Worm (Caenorhabditis elegans) whole organism, L1 larva: ENCODE data around the gene srg-27.

ENCODE experiments used
- C34B4.2 ChIP-seq: sonication (generic microtip); optimal IDR thresholded peaks from 2 replicates; lab custom pipeline; 2017; ENCODE audit warnings: mild to moderate bottlenecking, missing genetic modification characterization, missing compliant biosample characterization
- F16B12.6 ChIP-seq: fragments of 150-350 bp; optimal IDR thresholded peaks from 2 replicates; lab custom pipeline; 2014; ENCODE audit warnings: missing biosample characterization, missing genetic modification characterization
- alr-1 ChIP-seq: fragments of 200-800 bp; sonication (Bioruptor generic); optimal IDR thresholded peaks from 2 replicates; lab custom pipeline; 2018; ENCODE audit warnings: borderline replicate concordance, mild to moderate bottlenecking, missing genetic modification characterization, missing compliant biosample characterization
- ceh-8 ChIP-seq: fragments of 200-800 bp; sonication (Bioruptor generic); optimal IDR thresholded peaks from 2 replicates; lab custom pipeline; 2018; ENCODE audit warnings: mild to moderate bottlenecking, missing genetic modification characterization, moderate library complexity, missing compliant biosample characterization
- ceh-88 ChIP-seq: fragments of 200-800 bp; sonication (Bioruptor generic); IDR thresholded peaks from 2 replicates; pipeline ENCODE4 v1.3.6; 2022; ENCODE audit warnings: missing genetic modification characterization, missing compliant biosample characterization
- dsc-1 ChIP-seq: sonication (generic microtip); optimal IDR thresholded peaks from 2 replicates; lab custom pipeline; 2016; ENCODE audit warnings: mild to moderate bottlenecking, missing genetic modification characterization, missing compliant biosample characterization
- efl-3 ChIP-seq: fragments of 200-800 bp; sonication (Bioruptor generic); optimal IDR thresholded peaks from 2 replicates; lab custom pipeline; 2018; ENCODE audit warnings: mild to moderate bottlenecking, missing genetic modification characterization, missing compliant biosample characterization
- egl-13 ChIP-seq: sonication (generic microtip); optimal IDR thresholded peaks from 2 replicates; lab custom pipeline; 2016; ENCODE audit warnings: missing genotype, missing genetic modification reagents, missing genetic modification characterization, missing compliant biosample characterization
- elt-2 ChIP-seq: sonication (generic microtip); optimal IDR thresholded peaks from 2 replicates; lab custom pipeline; 2016; ENCODE audit warnings: missing genetic modification characterization, mild to moderate bottlenecking, inconsistent platforms, missing compliant biosample characterization, missing genetic modification reagents
- fkh-10 ChIP-seq: sonication (generic microtip); optimal IDR thresholded peaks from 2 replicates; lab custom pipeline; 2017; ENCODE audit warnings: missing biosample characterization, missing genetic modification reagents, missing genetic modification characterization
- fos-1 ChIP-seq: fragments of 150-350 bp; optimal IDR thresholded peaks from 2 replicates; lab custom pipeline; 2014; ENCODE audit warnings: missing biosample characterization, missing genetic modification characterization
- grh-1 ChIP-seq: fragments of 200-800 bp; sonication (Bioruptor generic); IDR thresholded peaks from 2 replicates; pipeline ENCODE4 v1.3.6; 2022; ENCODE audit warnings: missing genetic modification reagents, missing genetic modification characterization, missing compliant biosample characterization
- hpl-2 ChIP-seq: fragments of 150-350 bp; optimal IDR thresholded peaks from 2 replicates; lab custom pipeline; 2014; ENCODE audit warnings: missing biosample characterization, missing genetic modification reagents, missing genetic modification characterization
- lin-15B ChIP-seq: fragments of 150-350 bp; sonication (generic microtip); optimal IDR thresholded peaks from 3 replicates; lab custom pipeline; 2014; ENCODE audit warnings: missing biosample characterization, missing genetic modification characterization
- lir-3 ChIP-seq: sonication (generic microtip); optimal IDR thresholded peaks from 2 replicates; lab custom pipeline; 2016; ENCODE audit warnings: mild to moderate bottlenecking, missing genetic modification characterization, moderate library complexity, missing compliant biosample characterization; ENCODE audit not compliant: poor library complexity
- lsy-2 ChIP-seq, 2 experiments: fragments of 150-350 bp; optimal IDR thresholded peaks; 2 replicates each; lab custom pipeline; 2014; ENCODE audit warnings: missing biosample characterization in 2 of 2, missing genetic modification characterization in 2 of 2
- mab-9 ChIP-seq: fragments of 200-800 bp; sonication (Bioruptor generic); IDR thresholded peaks from 2 replicates; pipeline ENCODE4 v1.3.6; 2022; ENCODE audit warnings: missing genetic modification reagents, missing genetic modification characterization, missing compliant biosample characterization
- mdl-1 ChIP-seq, 2 experiments: fragments of 150-350 bp; optimal IDR thresholded peaks; 2 replicates each; lab custom pipeline; 2014 to 2017; ENCODE audit warnings: missing biosample characterization in 2 of 2, missing genetic modification characterization in 2 of 2, inconsistent platforms in 1 of 2
- mep-1 ChIP-seq: fragments of 150-350 bp; optimal IDR thresholded peaks from 2 replicates; lab custom pipeline; 2014; ENCODE audit warnings: missing biosample characterization, missing genetic modification characterization
- nhr-11 ChIP-seq: fragments of 150-350 bp; optimal IDR thresholded peaks from 2 replicates; lab custom pipeline; 2014; ENCODE audit warnings: missing biosample characterization, missing genetic modification characterization
- nhr-19 ChIP-seq: fragments of 200-800 bp; sonication (Bioruptor generic); conservative IDR thresholded peaks from 2 replicates; pipeline ENCODE4 v1.3.6; 2022; ENCODE audit warnings: missing genetic modification characterization, missing compliant biosample characterization
- nhr-237 ChIP-seq: fragments of 150-350 bp; optimal IDR thresholded peaks from 2 replicates; lab custom pipeline; 2014; ENCODE audit warnings: missing biosample characterization, missing genetic modification characterization
- nhr-28 ChIP-seq: fragments of 150-350 bp; optimal IDR thresholded peaks from 2 replicates; lab custom pipeline; 2014; ENCODE audit warnings: missing biosample characterization, missing genetic modification characterization
- nhr-76 ChIP-seq: sonication (generic microtip); optimal IDR thresholded peaks from 2 replicates; lab custom pipeline; 2017; ENCODE audit warnings: missing biosample characterization, missing genetic modification characterization
- nhr-77 ChIP-seq: fragments of 150-350 bp; optimal IDR thresholded peaks from 2 replicates; lab custom pipeline; 2014; ENCODE audit warnings: missing biosample characterization, missing genetic modification characterization
- nhr-84 ChIP-seq: sonication (generic microtip); optimal IDR thresholded peaks from 2 replicates; lab custom pipeline; 2017; ENCODE audit warnings: missing biosample characterization, missing genetic modification characterization
- nhr-85 ChIP-seq: sonication (generic microtip); peaks from one replicate; lab custom pipeline; 2016; ENCODE audit warnings: missing genetic modification characterization, inconsistent platforms, missing compliant biosample characterization
- nhr-90 ChIP-seq: sonication (generic microtip); optimal IDR thresholded peaks from 2 replicates; lab custom pipeline; 2016; ENCODE audit warnings: mild to moderate bottlenecking, missing genetic modification characterization, missing compliant biosample characterization; ENCODE audit not compliant: poor library complexity
- pax-3 ChIP-seq: fragments of 200-800 bp; sonication (Bioruptor generic); optimal IDR thresholded peaks from 2 replicates; lab custom pipeline; 2018; ENCODE audit warnings: mild to moderate bottlenecking, missing genetic modification characterization, moderate library complexity, missing compliant biosample characterization
- sox-4 ChIP-seq: sonication (generic microtip); optimal IDR thresholded peaks from 2 replicates; lab custom pipeline; 2016; ENCODE audit warnings: missing genetic modification characterization, missing compliant biosample characterization
- swsn-7 ChIP-seq: sonication (generic microtip); optimal IDR thresholded peaks from 2 replicates; lab custom pipeline; 2016; ENCODE audit warnings: missing genetic modification characterization, missing compliant biosample characterization
- unc-130 ChIP-seq: fragments of 150-350 bp; optimal IDR thresholded peaks from 2 replicates; lab custom pipeline; 2017; ENCODE audit warnings: missing biosample characterization, missing genetic modification characterization, inconsistent platforms
- unc-30 ChIP-seq: sonication (generic microtip); optimal IDR thresholded peaks from 2 replicates; lab custom pipeline; 2017; ENCODE audit warnings: missing biosample characterization, missing genetic modification characterization
- xbp-1 ChIP-seq: sonication (generic microtip); optimal IDR thresholded peaks from 2 replicates; lab custom pipeline; 2016; ENCODE audit warnings: missing genetic modification characterization, missing compliant biosample characterization
- ztf-11 ChIP-seq, 2 experiments: sonication (generic microtip); optimal IDR thresholded peaks; 2 replicates each; lab custom pipeline; 2016 to 2017; ENCODE audit warnings: missing genetic modification characterization in 2 of 2, missing biosample characterization in 1 of 2, missing compliant biosample characterization in 1 of 2

Gene srg-27

ce11 chrV:5311635-5312034 lies 28.0 kb upstream of the srg-27 start, which contains the start of gene C10G8.4:
TSS of gene C10G8.4 (plus strand) at chrV:5311935.
- TF ChIP-seq C34B4.2 (tag; lab: Kevin White, UChicago) (no peak), mep-1 (tag; lab: Kevin White, UChicago) (no peak), fos-1 (no peak), lin-15B (tag; lab: Kevin White, UChicago) (no peak), sox-4 (tag; lab: Kevin White, UChicago) (no peak), F16B12.6 (tag; lab: Kevin White, UChicago) (no peak), xbp-1 (tag; lab: Kevin White, UChicago) (no peak), nhr-28 (no peak), nhr-77 (tag; lab: Kevin White, UChicago) (no peak), nhr-19 (GFP tag; lab: Robert Waterston, UW) (no peak), lir-3 (tag; lab: Kevin White, UChicago) (no peak), ceh-88 (no peak), unc-30 (no peak), unc-130 (no peak), grh-1 (no peak), swsn-7 (tag; lab: Kevin White, UChicago) (no peak), egl-13 (tag; lab: Kevin White, UChicago) (no peak), mab-9 (GFP tag; lab: Robert Waterston, UW) (no peak), nhr-237 (tag; lab: Kevin White, UChicago) (no peak)

- TF ChIP-seq mab-9 (GFP tag; lab: Robert Waterston, UW) = no peak
These were observed 27.1 kb upstream of the srg-27 start, which contains the start of gene C10G8.3 for ce11 chrV:5312453-5312852. TSS of gene C10G8.3 (plus strand) at chrV:5312753.

- TF ChIP-seq sox-4 (tag; lab: Kevin White, UChicago) (no peak), efl-3 (no peak), pax-3 (tag; lab: Kevin White, UChicago) (no peak), xbp-1 (tag; lab: Kevin White, UChicago) (no peak)
These were observed 25.5 kb upstream of the srg-27 start, which contains the start of gene C10G8.2 for ce11 chrV:5314104-5314503. TSS of gene C10G8.2 (plus strand) at chrV:5314404.

- TF ChIP-seq dsc-1 (tag; lab: Kevin White, UChicago) (no peak), fkh-10 (GFP tag; lab: Kevin White, UChicago) (no peak), ceh-8 (GFP tag; lab: Kevin White, UChicago) (no peak), mdl-1 (tag; optimal IDR thresholded peaks at IDR 0.05; lab: Kevin White, UChicago) (no peak), elt-2 (no peak), nhr-84 (tag; lab: Kevin White, UChicago) (no peak), unc-30 (no peak), nhr-11 (tag; lab: Kevin White, UChicago) (no peak), alr-1 (tag; lab: Kevin White, UChicago) (no peak), ztf-11 (tag; optimal IDR thresholded peaks at IDR 0.05; lab: Kevin White, UChicago) (no peak), unc-130 (no peak), nhr-77 (tag; lab: Kevin White, UChicago) (no peak)
These were observed 21.2 kb upstream of the srg-27 start for ce11 chrV:5318349-5318748.

- no peak for TF ChIP-seq nhr-76 (tag; lab: Kevin White, UChicago)
- peak; percentile 6 for TF ChIP-seq nhr-85 (tag; lab: Kevin White, UChicago)
These were observed 20.1 kb upstream of the srg-27 start, which contains the start of gene ceh-34 for ce11 chrV:5319477-5319876. TSS of gene ceh-34 (minus strand) at chrV:5319577.

- TF ChIP-seq lir-3 (tag; lab: Kevin White, UChicago) (no peak), lin-15B (tag; lab: Kevin White, UChicago) (no peak), elt-2 (no peak), hpl-2 (GFP tag; lab: Kevin White, UChicago) (no peak), nhr-90 (no peak), lsy-2 (tag; optimal IDR thresholded peaks at IDR 0.05; lab: Kevin White, UChicago) (peak in 1 of 2 experiments; percentile 55)
- TF ChIP-seq, all 84 proteins: peak for 1
These were observed 16.8 kb upstream of the srg-27 start for ce11 chrV:5322815-5323214.
